Worm (Caenorhabditis elegans): ENCODE results near the gene str-14.

Gene str-14

DNA sequence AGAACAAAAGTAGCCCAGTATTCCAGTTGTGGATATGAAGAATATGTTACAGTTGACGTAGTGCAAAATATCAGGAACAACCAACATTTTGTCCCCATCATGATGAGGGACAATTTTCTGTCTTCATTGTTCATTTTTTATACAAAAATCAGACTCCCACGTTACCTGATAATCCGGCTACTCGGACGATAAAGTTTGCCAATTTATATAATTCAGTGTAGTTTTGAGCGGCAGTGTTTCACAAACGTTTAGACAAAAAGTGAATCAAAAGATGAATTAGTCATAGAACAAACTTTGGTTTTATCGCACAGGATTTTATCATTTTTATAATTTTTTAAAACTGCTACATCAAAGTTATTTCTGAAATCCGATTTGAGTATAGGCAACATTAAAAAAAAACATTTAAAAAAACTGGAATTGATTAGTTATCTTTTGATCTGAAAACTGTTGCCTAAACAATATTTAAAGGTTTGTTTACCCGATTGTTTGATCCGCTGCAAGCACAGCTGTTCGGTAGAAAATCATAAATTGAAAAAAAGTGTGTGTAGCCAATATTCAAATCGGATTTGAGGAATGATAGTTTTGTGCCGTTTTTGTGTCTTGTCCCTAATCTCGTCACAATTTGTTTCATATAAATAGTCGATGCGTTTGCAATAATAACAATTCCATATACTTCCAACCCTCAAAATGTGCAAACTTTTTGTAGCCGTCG is 26.1 kb upstream of the str-14 start, which contains the start of the genes F57E7.4 and spig-6:
F57E7.4 (minus strand) TSS at position 101 of the 712 bp plus-strand sequence.
spig-6 (plus strand) TSS at position 662 of the 712 bp plus-strand sequence.
- TF ChIP-seq flt-1 (GFP tag; IDR thresholded peaks at IDR 0.05) (no peak), cog-1 (tag; optimal IDR thresholded peaks at IDR 0.05) (no peak)

DNA sequence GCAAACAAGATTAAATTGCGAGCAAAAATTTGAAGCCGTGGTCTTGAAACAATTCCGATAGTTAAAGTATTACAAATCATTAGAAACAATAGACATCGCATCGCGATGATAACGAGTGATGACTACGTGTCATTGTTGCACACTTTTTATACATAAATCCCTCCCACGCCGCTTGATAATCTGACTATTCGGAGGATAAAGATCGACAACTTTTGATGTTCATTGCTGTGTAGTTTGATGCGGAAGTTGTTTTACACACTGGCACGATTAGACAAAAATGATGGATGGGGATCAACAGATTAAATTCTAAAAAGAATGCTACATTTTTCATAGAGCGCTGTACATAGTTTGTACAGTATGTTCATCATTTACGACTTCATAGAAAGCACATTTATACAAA is 24.3 kb upstream of the str-14 start, which contains the start of gene T08G3.11:
T08G3.11 (minus strand) TSS at position 101 of the 400 bp plus-strand sequence.
- no peak for TF ChIP-seq klf-2 (GFP tag; conservative IDR thresholded peaks at IDR 0.05)

DNA sequence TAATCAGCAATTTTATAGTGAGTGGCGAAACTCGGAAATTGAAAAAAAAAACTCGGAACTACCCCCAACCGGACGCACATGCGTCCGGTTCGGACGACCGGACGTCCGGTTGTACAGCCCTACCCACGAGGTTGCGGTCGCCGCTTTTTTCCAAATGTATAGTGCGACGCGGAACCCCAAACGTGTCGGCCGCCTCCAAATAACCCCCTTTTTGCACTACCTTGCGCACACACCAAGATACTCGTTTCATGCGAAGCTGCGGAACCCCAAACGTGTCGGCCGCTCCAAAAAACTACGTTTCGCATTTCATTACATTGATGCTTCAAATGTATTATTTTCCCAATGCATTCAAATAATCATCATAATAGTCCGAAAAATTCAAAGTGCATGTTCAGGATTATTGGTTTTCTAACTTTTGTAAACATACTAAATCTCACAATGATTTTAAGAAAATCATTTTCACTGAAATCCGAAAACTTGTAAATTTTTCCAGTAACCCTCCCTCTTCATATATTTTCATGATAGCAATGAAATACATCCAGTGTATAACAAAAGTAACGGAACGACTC is 17.1 kb upstream of the str-14 start, which contains the start of gene srw-35:
srw-35 (plus strand) TSS at position 519 of the 569 bp plus-strand sequence.
- no peak for TF ChIP-seq ref-1 (GFP tag; conservative IDR thresholded peaks at IDR 0.05)
- no peak for TF ChIP-seq cog-1 (tag; optimal IDR thresholded peaks at IDR 0.05)
- TF ChIP-seq ztf-23 (GFP tag; IDR thresholded peaks at IDR 0.05) = no peak
- TF ChIP-seq klf-2 (GFP tag; conservative IDR thresholded peaks at IDR 0.05) = no peak
- no peak for TF ChIP-seq flt-1 (GFP tag; IDR thresholded peaks at IDR 0.05)
- TF ChIP-seq tab-1 (GFP tag; IDR thresholded peaks at IDR 0.05) = no peak
- no peak for TF ChIP-seq ztf-29 (GFP tag; IDR thresholded peaks at IDR 0.05)
- TF ChIP-seq med-1 (GFP tag; optimal IDR thresholded peaks at IDR 0.05; ENCODE audit: insufficient read depth) = no peak
- TF ChIP-seq T22C8.4 (GFP tag; IDR thresholded peaks at IDR 0.05) = no peak

DNA sequence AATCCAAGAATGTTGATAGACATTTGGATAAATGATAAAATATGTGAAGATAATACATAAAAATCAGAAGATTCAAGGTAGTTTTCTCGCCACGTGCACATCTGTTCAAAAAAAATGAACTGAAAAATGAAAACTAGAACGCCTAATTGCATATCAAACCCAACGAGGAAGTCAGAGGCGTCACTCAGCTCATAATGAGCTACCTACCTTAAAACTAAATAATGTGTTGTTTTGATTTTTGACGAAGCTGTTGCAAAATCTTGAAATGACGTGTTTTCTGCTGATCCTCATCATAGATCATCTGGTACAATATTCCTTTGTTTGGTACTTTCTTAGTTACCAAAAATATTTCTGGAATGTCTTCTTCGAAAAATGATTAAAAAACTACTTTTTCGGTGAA is 16.0 kb upstream of the str-14 start, which contains the start of gene srh-138:
srh-138 (minus strand) TSS at position 101 of the 400 bp plus-strand sequence.
- TF ChIP-seq flt-1 (GFP tag; IDR thresholded peaks at IDR 0.05) (no peak), tab-1 (GFP tag; IDR thresholded peaks at IDR 0.05) (no peak), cog-1 (tag; optimal IDR thresholded peaks at IDR 0.05) (no peak), ztf-29 (GFP tag; IDR thresholded peaks at IDR 0.05) (no peak), ref-1 (GFP tag; conservative IDR thresholded peaks at IDR 0.05) (no peak), med-1 (GFP tag; optimal IDR thresholded peaks at IDR 0.05; ENCODE audit: insufficient read depth) (no peak), T22C8.4 (GFP tag; IDR thresholded peaks at IDR 0.05) (no peak), ztf-23 (GFP tag; IDR thresholded peaks at IDR 0.05) (no peak), klf-2 (GFP tag; conservative IDR thresholded peaks at IDR 0.05) (no peak)

DNA sequence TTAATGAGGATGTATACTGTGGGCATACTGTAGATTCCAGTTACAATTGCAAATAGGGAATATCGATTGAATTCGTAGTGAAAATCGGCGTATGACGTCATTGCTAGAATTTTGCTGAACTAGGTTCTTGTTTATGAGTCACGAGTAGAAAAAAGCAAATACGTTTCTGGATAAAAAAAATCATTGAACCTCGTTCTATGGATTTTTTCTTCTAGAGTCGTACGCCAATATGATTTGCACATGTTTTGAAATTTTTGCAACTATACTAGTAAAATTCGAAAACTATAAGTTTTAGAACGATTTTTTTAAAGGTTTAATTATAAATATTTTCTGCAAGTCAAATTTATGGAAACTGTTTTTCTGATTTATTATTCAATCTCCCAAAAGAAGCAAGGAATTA is 12.9 kb upstream of the str-14 start, which contains the start of gene sru-44:
sru-44 (minus strand) TSS at position 101 of the 400 bp plus-strand sequence.
- no peak for TF ChIP-seq klf-2 (GFP tag; conservative IDR thresholded peaks at IDR 0.05)
- no peak for TF ChIP-seq ref-1 (GFP tag; conservative IDR thresholded peaks at IDR 0.05)
- TF ChIP-seq cog-1 (tag; optimal IDR thresholded peaks at IDR 0.05) = no peak
- no peak for TF ChIP-seq ztf-23 (GFP tag; IDR thresholded peaks at IDR 0.05)
- no peak for TF ChIP-seq T22C8.4 (GFP tag; IDR thresholded peaks at IDR 0.05)
- TF ChIP-seq med-1 (GFP tag; optimal IDR thresholded peaks at IDR 0.05; ENCODE audit: insufficient read depth) = no peak
- no peak for TF ChIP-seq ztf-29 (GFP tag; IDR thresholded peaks at IDR 0.05)
- no peak for TF ChIP-seq tab-1 (GFP tag; IDR thresholded peaks at IDR 0.05)
- no peak for TF ChIP-seq flt-1 (GFP tag; IDR thresholded peaks at IDR 0.05)

DNA sequence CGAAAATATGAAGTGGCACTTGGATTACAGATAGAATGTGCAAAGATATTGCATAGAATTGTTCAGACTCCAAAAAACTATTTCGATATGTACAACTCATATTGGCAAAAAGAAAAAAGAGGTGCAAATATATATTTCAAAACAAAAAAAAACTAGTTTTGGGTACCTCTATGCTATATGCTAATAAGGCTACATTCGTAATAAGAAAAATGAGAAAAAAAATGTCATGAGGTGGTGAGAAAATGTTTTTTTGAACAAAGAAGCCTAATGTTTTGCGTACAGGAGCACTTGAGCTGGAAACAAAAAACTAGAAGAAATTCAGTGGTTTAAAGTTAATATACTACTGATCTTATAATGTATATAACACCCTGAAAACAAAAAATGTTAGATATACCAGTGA is 5.9 kb upstream of the str-14 start, which contains the start of gene srh-142:
srh-142 (minus strand) TSS at position 101 of the 400 bp plus-strand sequence.
- TF ChIP-seq ztf-29 (GFP tag; IDR thresholded peaks at IDR 0.05) = no peak
- TF ChIP-seq ztf-23 (GFP tag; IDR thresholded peaks at IDR 0.05) = no peak
- TF ChIP-seq ref-1 (GFP tag; conservative IDR thresholded peaks at IDR 0.05) = no peak
- no peak for TF ChIP-seq tab-1 (GFP tag; IDR thresholded peaks at IDR 0.05)

DNA sequence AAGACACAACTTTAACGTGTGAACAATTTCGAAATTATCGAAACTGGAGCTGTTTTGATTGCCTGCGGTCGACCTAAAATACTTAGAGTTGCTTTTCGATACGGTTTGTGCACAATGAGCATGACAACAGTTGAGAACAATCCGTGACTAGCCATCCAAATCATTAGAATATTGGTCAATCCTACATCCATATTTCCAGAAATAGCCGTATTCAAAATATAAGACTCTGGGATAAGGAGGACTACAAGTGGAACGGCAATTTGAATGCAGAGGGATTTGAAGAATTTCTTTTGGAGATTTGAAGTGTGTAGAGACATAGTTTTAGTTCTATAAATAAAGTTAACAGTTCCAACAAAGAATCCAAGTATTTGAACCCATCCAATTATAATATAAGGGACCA is 4.4 kb upstream of the str-14 start:
- no peak for TF ChIP-seq cog-1 (tag; optimal IDR thresholded peaks at IDR 0.05)
- TF ChIP-seq T22C8.4 (GFP tag; IDR thresholded peaks at IDR 0.05) = no peak
- no peak for TF ChIP-seq ztf-23 (GFP tag; IDR thresholded peaks at IDR 0.05)
- no peak for TF ChIP-seq ztf-29 (GFP tag; IDR thresholded peaks at IDR 0.05)
- TF ChIP-seq klf-2 (GFP tag; conservative IDR thresholded peaks at IDR 0.05) = no peak
- TF ChIP-seq ref-1 (GFP tag; conservative IDR thresholded peaks at IDR 0.05) = no peak
- TF ChIP-seq tab-1 (GFP tag; IDR thresholded peaks at IDR 0.05) = no peak
- TF ChIP-seq med-1 (GFP tag; optimal IDR thresholded peaks at IDR 0.05; ENCODE audit: insufficient read depth) = no peak
- TF ChIP-seq flt-1 (GFP tag; IDR thresholded peaks at IDR 0.05) = no peak

DNA sequence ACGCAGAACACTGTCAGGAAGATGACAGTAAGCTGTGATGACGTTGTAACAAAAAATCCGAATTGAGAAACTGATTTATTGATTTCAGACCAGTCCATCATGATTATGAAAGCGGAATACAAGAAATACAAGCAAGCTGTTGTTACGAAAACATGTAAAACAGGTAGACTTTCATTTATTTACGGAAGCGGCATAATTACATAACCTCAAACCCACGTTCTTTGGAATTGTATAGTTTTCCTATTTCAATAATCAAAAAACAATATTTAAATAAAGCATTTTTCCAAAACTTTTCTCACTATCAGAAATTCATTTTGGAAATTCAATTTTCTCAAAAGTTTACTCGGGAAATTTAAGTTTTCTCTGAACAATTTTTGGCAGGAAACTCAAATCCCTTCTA is 3.7 kb upstream of the str-14 start, which contains the start of gene str-15:
str-15 (minus strand) TSS at position 101 of the 400 bp plus-strand sequence.
- TF ChIP-seq ztf-23 (GFP tag; IDR thresholded peaks at IDR 0.05) (no peak), klf-2 (GFP tag; conservative IDR thresholded peaks at IDR 0.05) (no peak), ref-1 (GFP tag; conservative IDR thresholded peaks at IDR 0.05) (no peak), med-1 (GFP tag; optimal IDR thresholded peaks at IDR 0.05; ENCODE audit: insufficient read depth) (no peak), ztf-29 (GFP tag; IDR thresholded peaks at IDR 0.05) (no peak), cog-1 (tag; optimal IDR thresholded peaks at IDR 0.05) (no peak), T22C8.4 (GFP tag; IDR thresholded peaks at IDR 0.05) (no peak), flt-1 (GFP tag; IDR thresholded peaks at IDR 0.05) (no peak), tab-1 (GFP tag; IDR thresholded peaks at IDR 0.05) (no peak)

DNA sequence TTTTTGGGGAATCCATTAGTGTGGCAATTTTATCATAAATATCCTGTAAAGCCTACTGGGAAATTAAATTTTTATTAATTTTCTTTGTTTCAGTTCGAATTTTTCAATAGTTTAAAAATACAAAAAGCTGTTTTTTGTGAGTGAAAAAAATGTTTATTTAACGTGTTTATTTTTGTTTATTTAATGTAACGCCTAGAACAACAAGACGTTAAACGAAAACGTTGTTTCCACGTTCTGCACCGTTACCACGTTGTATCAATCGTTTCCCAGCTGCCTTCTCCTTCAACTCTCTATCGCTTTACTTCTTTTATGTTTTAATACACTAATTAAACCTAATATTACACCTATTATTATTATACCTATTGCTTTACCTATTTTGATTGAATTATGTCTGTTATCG is 7.2 kb downstream of the str-14 start, which contains the start of gene T08G3.13:
T08G3.13 (plus strand) TSS at position 301 of the 400 bp plus-strand sequence.
- TF ChIP-seq T22C8.4 (GFP tag; IDR thresholded peaks at IDR 0.05) = no peak
- TF ChIP-seq klf-2 (GFP tag; conservative IDR thresholded peaks at IDR 0.05) = no peak
- TF ChIP-seq ref-1 (GFP tag; conservative IDR thresholded peaks at IDR 0.05) = no peak
- TF ChIP-seq cog-1 (tag; optimal IDR thresholded peaks at IDR 0.05) = no peak
- TF ChIP-seq tab-1 (GFP tag; IDR thresholded peaks at IDR 0.05) = no peak
- TF ChIP-seq flt-1 (GFP tag; IDR thresholded peaks at IDR 0.05) = no peak
- no peak for TF ChIP-seq ztf-23 (GFP tag; IDR thresholded peaks at IDR 0.05)
- no peak for TF ChIP-seq ztf-29 (GFP tag; IDR thresholded peaks at IDR 0.05)
- TF ChIP-seq med-1 (GFP tag; optimal IDR thresholded peaks at IDR 0.05; ENCODE audit: insufficient read depth) = no peak

Data from whole organism, midembryonic.